Worm (Caenorhabditis elegans) whole organism, L3 larva: ENCODE results near the gene T21B10.3.
A peak's percentile ranks its signal among the peaks of the same experiment; 100 is the strongest.

Source experiments
- R02D3.7 ChIP-seq: fragments of 150-350 bp; optimal IDR thresholded peaks from 2 replicates; lab custom pipeline; 2014; ENCODE audit warnings: missing biosample characterization, missing genetic modification characterization
- ama-1 ChIP-seq: fragments of 150-350 bp; optimal IDR thresholded peaks from 2 replicates; lab custom pipeline; 2018
- ceh-16 ChIP-seq: sonication (generic microtip); optimal IDR thresholded peaks from 2 replicates; lab custom pipeline; 2017; ENCODE audit warnings: missing biosample characterization, missing genetic modification characterization
- ceh-9 ChIP-seq: sonication (generic microtip); optimal IDR thresholded peaks from 2 replicates; lab custom pipeline; 2018; ENCODE audit warnings: missing biosample characterization, missing genetic modification characterization
- daf-12 ChIP-seq: fragments of 150-350 bp; optimal IDR thresholded peaks from 2 replicates; lab custom pipeline; 2014; ENCODE audit warnings: missing biosample characterization, missing genetic modification reagents, missing genetic modification characterization
- elt-1 ChIP-seq: fragments of 150-350 bp; optimal IDR thresholded peaks from 2 replicates; lab custom pipeline; 2014; ENCODE audit warnings: missing biosample characterization, missing genetic modification characterization
- elt-2 ChIP-seq: sonication (generic microtip); optimal IDR thresholded peaks from 2 replicates; lab custom pipeline; 2016; ENCODE audit warnings: missing genetic modification reagents, mild to moderate bottlenecking, missing genetic modification characterization, missing compliant biosample characterization
- elt-3 ChIP-seq, 3 experiments: fragments of 150-350 bp in 1 of 3; sonication (generic microtip) in 2 of 3; optimal IDR thresholded peaks; 2 replicates in 2 of 3; 4 replicates in 1 of 3; lab custom pipeline; 2014 to 2017; ENCODE audit warnings: missing biosample characterization in 3 of 3, missing genetic modification characterization in 3 of 3
- eor-1 ChIP-seq, 2 experiments: fragments of 150-350 bp; optimal IDR thresholded peaks; 2 replicates each; lab custom pipeline; 2014 to 2018; ENCODE audit warnings: missing biosample characterization in 2 of 2, missing genetic modification characterization in 2 of 2
- fkh-10 ChIP-seq: sonication (generic microtip); optimal IDR thresholded peaks from 2 replicates; lab custom pipeline; 2017; ENCODE audit warnings: missing biosample characterization, missing genetic modification reagents, missing genetic modification characterization
- hmg-11 ChIP-seq: sonication (generic microtip); optimal IDR thresholded peaks from 2 replicates; lab custom pipeline; 2016; ENCODE audit warnings: missing genetic modification characterization, missing compliant biosample characterization
- lin-15B ChIP-seq: fragments of 150-350 bp; optimal IDR thresholded peaks from 2 replicates; lab custom pipeline; 2014; ENCODE audit warnings: missing biosample characterization, missing genetic modification characterization
- lsy-12 ChIP-seq: sonication (generic microtip); optimal IDR thresholded peaks from 2 replicates; lab custom pipeline; 2016; ENCODE audit warnings: mild to moderate bottlenecking, missing genetic modification characterization, missing compliant biosample characterization
- nfya-1 ChIP-seq: sonication (generic microtip); optimal IDR thresholded peaks from 2 replicates; lab custom pipeline; 2017; ENCODE audit warnings: missing genetic modification characterization, mild to moderate bottlenecking, missing compliant biosample characterization, antibody characterized with exemption, moderate library complexity; ENCODE audit not compliant: insufficient read depth
- nhr-11 ChIP-seq: fragments of 150-350 bp; optimal IDR thresholded peaks from 2 replicates; lab custom pipeline; 2014; ENCODE audit warnings: missing biosample characterization, missing genetic modification characterization
- nhr-25 ChIP-seq: sonication (generic microtip); optimal IDR thresholded peaks from 2 replicates; lab custom pipeline; 2017; ENCODE audit warnings: missing biosample characterization, missing genetic modification characterization
- nhr-28 ChIP-seq: fragments of 150-350 bp; optimal IDR thresholded peaks from 2 replicates; lab custom pipeline; 2014; ENCODE audit warnings: missing biosample characterization, missing genetic modification characterization
- nhr-67 ChIP-seq: fragments of 150-350 bp; optimal IDR thresholded peaks from 2 replicates; lab custom pipeline; 2014; ENCODE audit warnings: missing biosample characterization, missing genetic modification characterization
- nhr-77 ChIP-seq: fragments of 150-350 bp; optimal IDR thresholded peaks from 2 replicates; lab custom pipeline; 2014; ENCODE audit warnings: missing biosample characterization, missing genetic modification characterization
- pha-4 ChIP-seq: fragments of 150-350 bp; optimal IDR thresholded peaks from 2 replicates; lab custom pipeline; 2014; ENCODE audit warnings: missing biosample characterization, missing genetic modification reagents, missing genetic modification characterization
- pqm-1 ChIP-seq: fragments of 150-350 bp; optimal IDR thresholded peaks from 2 replicates; lab custom pipeline; 2017; ENCODE audit warnings: missing biosample characterization, missing genetic modification characterization, inconsistent platforms
- sea-2 ChIP-seq: fragments of 150-350 bp; sonication (generic microtip); optimal IDR thresholded peaks from 4 replicates; lab custom pipeline; 2014; ENCODE audit warnings: missing biosample characterization, missing genetic modification reagents, missing genetic modification characterization
- skn-1 ChIP-seq: fragments of 150-350 bp; optimal IDR thresholded peaks from 2 replicates; lab custom pipeline; 2014; ENCODE audit warnings: missing biosample characterization, missing genetic modification characterization
- tbx-2 ChIP-seq: sonication (generic microtip); optimal IDR thresholded peaks from 2 replicates; lab custom pipeline; 2016; ENCODE audit warnings: mild to moderate bottlenecking, missing genetic modification characterization, missing compliant biosample characterization
- unc-39 ChIP-seq: sonication (generic microtip); optimal IDR thresholded peaks from 4 replicates; lab custom pipeline; 2017; ENCODE audit warnings: missing biosample characterization, missing genetic modification characterization
- unc-62 ChIP-seq: fragments of 150-350 bp; sonication (generic microtip); optimal IDR thresholded peaks from 4 replicates; lab custom pipeline; 2014; ENCODE audit warnings: missing biosample characterization, missing genetic modification reagents, missing genetic modification characterization
- zag-1 ChIP-seq: fragments of 150-350 bp; optimal IDR thresholded peaks from 2 replicates; lab custom pipeline; 2014; ENCODE audit warnings: missing biosample characterization, missing genetic modification characterization
- ztf-11 ChIP-seq: fragments of 150-350 bp; optimal IDR thresholded peaks from 2 replicates; lab custom pipeline; 2014; ENCODE audit warnings: missing biosample characterization, missing genetic modification characterization
- ztf-4 ChIP-seq: fragments of 150-350 bp; optimal IDR thresholded peaks from 2 replicates; lab custom pipeline; 2014; ENCODE audit warnings: missing biosample characterization, missing genetic modification characterization

Gene T21B10.3

ce11 chrII:8891606-8892005 lies 42.6 kb upstream of the T21B10.3 start:
- TF ChIP-seq nfya-1 (tag; lab: Kevin White, UChicago) (peak; percentile 3), pha-4 (tag; lab: Kevin White, UChicago) (peak; percentile 25), ztf-4 (tag; lab: Kevin White, UChicago) (no peak), elt-2 (peak; percentile 4), R02D3.7 (tag; lab: Kevin White, UChicago) (no peak)

DNA sequence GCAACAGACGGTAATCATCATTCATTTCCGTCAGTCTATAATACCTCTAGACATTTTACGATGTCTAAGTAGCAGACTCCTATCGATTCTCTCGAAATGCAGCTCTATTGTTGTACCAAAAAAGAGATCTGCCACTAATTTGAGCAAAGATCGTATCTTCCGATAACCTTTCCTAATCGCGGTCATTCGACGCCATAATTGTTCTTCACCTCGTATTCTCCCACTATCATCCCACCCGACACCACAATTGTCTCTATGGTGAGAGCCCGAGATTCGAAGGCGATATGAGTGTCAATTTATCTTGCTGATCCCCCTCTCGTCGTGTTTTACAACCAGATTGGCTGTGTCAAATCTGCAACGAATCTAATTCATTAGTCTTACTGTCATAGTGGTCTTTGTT lies 38.8 kb upstream of the T21B10.3 start:
- TF ChIP-seq ztf-11 (no peak), unc-62 (no peak), eor-1 (tag; optimal IDR thresholded peaks at IDR 0.05; lab: Kevin White, UChicago) (no peak), ceh-16 (no peak), tbx-2 (tag; lab: Kevin White, UChicago) (no peak), elt-3 (tag; optimal IDR thresholded peaks at IDR 0.05; lab: Kevin White, UChicago) (no peak), nhr-11 (tag; lab: Kevin White, UChicago) (no peak), nhr-67 (tag; lab: Kevin White, UChicago) (no peak), unc-39 (tag; lab: Kevin White, UChicago) (no peak), nhr-77 (tag; lab: Kevin White, UChicago) (no peak), hmg-11 (tag; lab: Kevin White, UChicago) (no peak), pha-4 (tag; lab: Kevin White, UChicago) (no peak), nhr-28 (tag; lab: Kevin White, UChicago) (no peak), nhr-25 (tag; lab: Kevin White, UChicago) (no peak), lsy-12 (tag; lab: Kevin White, UChicago) (no peak), daf-12 (tag; lab: Kevin White, UChicago) (no peak), ztf-4 (tag; lab: Kevin White, UChicago) (no peak), sea-2 (GFP tag; lab: Kevin White, UChicago) (no peak)

ce11 chrII:8895895-8896294 lies 38.3 kb upstream of the T21B10.3 start:
- no peak for TF ChIP-seq ama-1 (lab: Kevin White, UChicago)
- no peak for TF ChIP-seq lin-15B (tag; lab: Kevin White, UChicago)
- TF ChIP-seq fkh-10 (GFP tag; lab: Kevin White, UChicago), result no peak
- peak; percentile 24 for TF ChIP-seq pqm-1 (tag; lab: Kevin White, UChicago)
- peak; percentile 21 for TF ChIP-seq elt-2

DNA sequence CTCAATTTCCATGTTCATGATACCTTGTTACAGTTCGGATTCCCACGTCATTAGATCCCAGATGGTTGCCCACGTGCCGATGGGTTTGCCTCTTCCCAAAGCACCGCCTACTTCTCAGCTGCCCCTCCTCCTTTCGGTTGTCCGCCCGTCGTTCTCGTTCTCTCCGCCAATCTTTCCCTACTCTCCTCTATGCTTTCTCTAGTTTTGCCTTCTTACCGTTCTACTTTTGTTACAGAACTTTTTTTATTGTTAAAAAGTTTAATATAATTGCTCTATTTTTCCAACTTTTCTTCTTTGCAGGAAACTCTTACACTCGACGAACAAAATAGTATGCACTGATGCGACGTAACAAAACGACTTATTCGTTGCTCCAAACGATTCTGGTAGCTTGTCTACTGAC lies 37.6 kb upstream of the T21B10.3 start, which contains the start of gene lat-1:
Gene lat-1, plus strand, starts transcription at position 301 of the 400 bp plus-strand sequence.
- TF ChIP-seq unc-39 (tag; lab: Kevin White, UChicago) (no peak), unc-62 (no peak)
- TF ChIP-seq, all 47 proteins: peak for 0

DNA sequence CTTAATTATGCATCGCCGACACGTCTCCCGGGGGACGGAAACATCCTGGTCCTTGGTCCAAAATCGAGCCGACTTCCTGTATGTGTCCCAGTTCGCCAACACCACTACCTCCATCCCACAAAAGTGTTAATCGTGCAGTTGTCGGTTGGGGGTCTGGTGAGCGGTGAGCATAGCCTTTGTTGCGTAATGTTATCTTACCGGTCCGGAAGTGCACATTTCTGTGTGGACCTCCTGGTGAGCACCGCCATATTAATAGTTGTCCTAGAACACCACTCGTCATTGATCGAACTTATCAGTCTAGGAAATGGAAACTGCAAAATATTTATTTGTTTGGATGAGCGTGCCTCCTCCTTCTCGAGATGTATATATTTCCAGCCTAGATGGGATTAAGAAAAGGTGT lies 36.9 kb upstream of the T21B10.3 start:
- no peak for TF ChIP-seq lsy-12 (tag; lab: Kevin White, UChicago)
- no peak for TF ChIP-seq zag-1
- no peak for TF ChIP-seq ztf-4 (tag; lab: Kevin White, UChicago)
- no peak for TF ChIP-seq eor-1 (tag; optimal IDR thresholded peaks at IDR 0.05; lab: Kevin White, UChicago)
- no peak for TF ChIP-seq nhr-77 (tag; lab: Kevin White, UChicago)
- no peak for TF ChIP-seq sea-2 (GFP tag; lab: Kevin White, UChicago)

- no peak for TF ChIP-seq ztf-11
These were observed 35.4 kb upstream of the T21B10.3 start for ce11 chrII:8898582-8899356.

DNA sequence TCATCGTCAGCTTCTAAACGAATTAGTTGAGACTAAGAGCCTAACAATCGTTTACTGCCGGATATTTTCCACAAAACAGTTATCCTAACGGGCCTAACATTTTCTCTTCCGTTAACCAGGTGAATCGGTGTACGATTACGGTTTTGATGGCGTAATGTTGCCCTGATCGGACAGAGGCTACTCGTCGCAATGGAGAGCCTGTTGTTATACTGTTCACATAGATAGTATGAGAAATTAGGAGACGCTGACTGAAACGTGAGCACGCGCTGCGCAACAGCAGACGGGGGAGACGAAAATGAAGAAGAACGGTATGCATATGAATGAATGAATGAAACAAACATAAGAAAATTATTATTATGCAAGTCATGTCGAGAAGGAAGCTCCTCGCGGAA lies 34.8 kb upstream of the T21B10.3 start:
- no peak for TF ChIP-seq ceh-16
- no peak for TF ChIP-seq nhr-11 (tag; lab: Kevin White, UChicago)
- TF ChIP-seq elt-1 (tag; lab: Kevin White, UChicago), result no peak
- TF ChIP-seq skn-1 (tag; lab: Kevin White, UChicago), result no peak
- TF ChIP-seq eor-1 (tag; optimal IDR thresholded peaks at IDR 0.05; lab: Kevin White, UChicago), result no peak
- TF ChIP-seq nhr-77 (tag; lab: Kevin White, UChicago), result no peak
- TF ChIP-seq nhr-25 (tag; lab: Kevin White, UChicago), result no peak
- no peak for TF ChIP-seq pha-4 (tag; lab: Kevin White, UChicago)
- TF ChIP-seq elt-2, result no peak
- TF ChIP-seq ztf-4 (tag; lab: Kevin White, UChicago), result no peak
- TF ChIP-seq ceh-9, result no peak
- no peak for TF ChIP-seq unc-39 (tag; lab: Kevin White, UChicago)
